Fruit fly (Drosophila melanogaster) whole organism, embryonic: ENCODE data around the gene how.

Experiments
- Bdp1 ChIP-seq: fragments of 200-800 bp; sonication (Bioruptor generic); optimal IDR thresholded peaks from 3 replicates; lab custom pipeline; 2016; ENCODE audit warnings: missing biosample characterization, missing genetic modification characterization
- CG10321 ChIP-seq: fragments of 200-800 bp; sonication (Bioruptor generic); IDR thresholded peaks from 2 replicates; pipeline ENCODE4 v1.3.6; 2022; ENCODE audit warnings: missing biosample characterization, missing genetic modification characterization
- CG10979 ChIP-seq: fragments of 200-800 bp; sonication (Bioruptor generic); optimal IDR thresholded peaks from 2 replicates; lab custom pipeline; 2018; ENCODE audit warnings: missing biosample characterization, mild to moderate bottlenecking, missing genetic modification characterization, moderate library complexity
- CG11695 ChIP-seq: fragments of 200-800 bp; sonication (Bioruptor generic); IDR thresholded peaks from 3 replicates; pipeline ENCODE4 v1.3.6; 2022; ENCODE audit warnings: missing biosample characterization, missing genetic modification characterization
- CG12104 ChIP-seq: fragments of 200-800 bp; sonication (Bioruptor generic); optimal IDR thresholded peaks from 3 replicates; lab custom pipeline; 2016; ENCODE audit warnings: missing biosample characterization, missing genetic modification characterization
- CG14050 ChIP-seq: fragments of 200-800 bp; sonication (Bioruptor generic); IDR thresholded peaks from 3 replicates; pipeline ENCODE4 v1.3.6; 2022; ENCODE audit warnings: missing biosample characterization, missing genetic modification characterization
- CG15269 ChIP-seq: fragments of 200-800 bp; sonication (Bioruptor generic); optimal IDR thresholded peaks from 2 replicates; lab custom pipeline; 2018; ENCODE audit warnings: missing biosample characterization, mild to moderate bottlenecking, missing genetic modification characterization, moderate library complexity
- CG1529 ChIP-seq: fragments of 200-800 bp; sonication (Bioruptor generic); optimal IDR thresholded peaks from 3 replicates; lab custom pipeline; 2018; ENCODE audit warnings: missing biosample characterization, missing genetic modification characterization
- CG1792 ChIP-seq: fragments of 200-800 bp; sonication (Bioruptor generic); optimal IDR thresholded peaks from 2 replicates; lab custom pipeline; 2016; ENCODE audit warnings: missing biosample characterization, missing genetic modification characterization
- CG18476 ChIP-seq: fragments of 200-800 bp; sonication (Bioruptor generic); optimal IDR thresholded peaks from 2 replicates; lab custom pipeline; 2016; ENCODE audit warnings: missing biosample characterization, mild to moderate bottlenecking, missing genetic modification characterization
- CG31441 ChIP-seq: fragments of 200-800 bp; sonication (Bioruptor generic); IDR thresholded peaks from 2 replicates; pipeline ENCODE4 v1.3.6; 2022; ENCODE audit warnings: missing biosample characterization, missing genetic modification characterization
- CG4360 ChIP-seq: fragments of 200-800 bp; sonication (Bioruptor generic); IDR thresholded peaks from 2 replicates; pipeline ENCODE4 v1.3.6; 2022; ENCODE audit warnings: missing biosample characterization, missing genetic modification characterization
- CG7963 ChIP-seq: fragments of 200-800 bp; sonication (Bioruptor generic); IDR thresholded peaks from 3 replicates; pipeline ENCODE4 v1.3.6; 2022; ENCODE audit warnings: missing biosample characterization, missing genetic modification characterization; ENCODE audit not compliant: partially characterized antibody
- CG8281 ChIP-seq: fragments of 200-800 bp; sonication (Bioruptor generic); optimal IDR thresholded peaks from 2 replicates; lab custom pipeline; 2018; ENCODE audit warnings: missing biosample characterization, mild to moderate bottlenecking, missing genetic modification characterization, moderate library complexity
- CG8388 ChIP-seq: fragments of 200-800 bp; sonication (Bioruptor generic); optimal IDR thresholded peaks from 2 replicates; lab custom pipeline; 2019; ENCODE audit warnings: missing biosample characterization, mild to moderate bottlenecking, missing genetic modification characterization, moderate library complexity
- CG8924 ChIP-seq: fragments of 200-800 bp; optimal IDR thresholded peaks from 3 replicates; lab custom pipeline; 2019; ENCODE audit warnings: missing biosample characterization, mild to moderate bottlenecking, missing genetic modification characterization, moderate library complexity
- Doc2 ChIP-seq: fragments of 200-800 bp; sonication (Bioruptor generic); IDR thresholded peaks from 2 replicates; pipeline ENCODE4 v1.3.6; 2022; ENCODE audit warnings: missing biosample characterization, missing genetic modification characterization
- Doc3 ChIP-seq: fragments of 200-800 bp; sonication (Bioruptor generic); IDR thresholded peaks from 3 replicates; pipeline ENCODE4 v1.3.6; 2022; ENCODE audit warnings: missing biosample characterization, missing genetic modification characterization; ENCODE audit not compliant: partially characterized antibody
- Drgx ChIP-seq: fragments of 200-800 bp; sonication (Bioruptor generic); IDR thresholded peaks from 2 replicates; pipeline ENCODE4 v1.3.6; 2022; ENCODE audit warnings: missing biosample characterization, missing genetic modification characterization
- Hey ChIP-seq: fragments of 200-800 bp; sonication (Bioruptor generic); optimal IDR thresholded peaks from 3 replicates; lab custom pipeline; 2018; ENCODE audit warnings: missing biosample characterization, mild to moderate bottlenecking, missing genetic modification characterization
- Meics ChIP-seq: fragments of 200-800 bp; sonication (Bioruptor generic); optimal IDR thresholded peaks from 2 replicates; lab custom pipeline; 2017; ENCODE audit warnings: missing biosample characterization, mild to moderate bottlenecking, missing genetic modification characterization
- Myb ChIP-seq: fragments of 200-800 bp; sonication (Bioruptor generic); optimal IDR thresholded peaks from 2 replicates; lab custom pipeline; 2016; ENCODE audit warnings: missing biosample characterization, missing genetic modification characterization
- NC2β ChIP-seq: fragments of 200-800 bp; sonication (Bioruptor generic); optimal IDR thresholded peaks from 2 replicates; lab custom pipeline; 2016; ENCODE audit warnings: missing biosample characterization, missing genetic modification characterization
- NK7.1 ChIP-seq: fragments of 200-800 bp; sonication (Bioruptor generic); optimal IDR thresholded peaks from 3 replicates; lab custom pipeline; 2016; ENCODE audit warnings: missing biosample characterization, missing genetic modification characterization
- Nf-YA ChIP-seq: fragments of 200-800 bp; sonication (Bioruptor generic); IDR thresholded peaks from 2 replicates; pipeline ENCODE4 v1.3.6; 2022; ENCODE audit warnings: missing biosample characterization, missing genetic modification characterization
- Rfx ChIP-seq: fragments of 200-800 bp; sonication (Bioruptor generic); IDR thresholded peaks from 2 replicates; pipeline ENCODE4 v1.3.6; 2022; ENCODE audit warnings: missing biosample characterization, missing genetic modification characterization
- Sin3A ChIP-seq: fragments of >200 bp; optimal IDR thresholded peaks from 2 replicates; lab custom pipeline; 2018
- Sry-δ ChIP-seq: fragments of 200-800 bp; sonication (Bioruptor generic); optimal IDR thresholded peaks from 2 replicates; lab custom pipeline; 2016; ENCODE audit warnings: missing biosample characterization, missing genetic modification characterization
- YL-1 ChIP-seq: fragments of 200-800 bp; sonication (Bioruptor generic); optimal IDR thresholded peaks from 3 replicates; lab custom pipeline; 2017; ENCODE audit warnings: missing biosample characterization, mild to moderate bottlenecking, missing genetic modification characterization
- ase ChIP-seq: fragments of 200-800 bp; sonication (Bioruptor generic); IDR thresholded peaks from 3 replicates; pipeline ENCODE4 v1.3.6; 2022; ENCODE audit warnings: missing biosample characterization, missing genetic modification characterization
- cas ChIP-seq: fragments of 200-800 bp; sonication (Bioruptor generic); IDR thresholded peaks from 2 replicates; pipeline ENCODE4 v1.3.6; 2022; ENCODE audit warnings: missing biosample characterization, missing genetic modification characterization
- chn ChIP-seq: fragments of 200-800 bp; sonication (Bioruptor generic); optimal IDR thresholded peaks from 2 replicates; lab custom pipeline; 2016; ENCODE audit warnings: missing biosample characterization, missing genetic modification characterization
- dm ChIP-seq: fragments of 200-800 bp; sonication (Bioruptor generic); optimal IDR thresholded peaks from 3 replicates; lab custom pipeline; 2016; ENCODE audit warnings: missing biosample characterization, missing genetic modification characterization
- fd64A ChIP-seq: fragments of 200-800 bp; sonication (Bioruptor generic); optimal IDR thresholded peaks from 3 replicates; lab custom pipeline; 2018; ENCODE audit warnings: missing biosample characterization, mild to moderate bottlenecking, missing genetic modification characterization
- fru ChIP-seq: fragments of >200 bp; optimal IDR thresholded peaks from 2 replicates; lab custom pipeline; 2017
- grau ChIP-seq: fragments of 200-800 bp; optimal IDR thresholded peaks from 3 replicates; lab custom pipeline; 2019; ENCODE audit warnings: missing biosample characterization, mild to moderate bottlenecking, missing genetic modification characterization, moderate library complexity
- gt ChIP-seq: fragments of 200-800 bp; sonication (Bioruptor generic); IDR thresholded peaks from 2 replicates; pipeline ENCODE4 v1.3.6; 2022; ENCODE audit warnings: missing biosample characterization, missing genetic modification characterization
- hth ChIP-seq: fragments of >200 bp; optimal IDR thresholded peaks from 2 replicates; lab custom pipeline; 2017; ENCODE audit warnings: inconsistent platforms
- jigr1 ChIP-seq: fragments of 200-800 bp; sonication (Bioruptor generic); IDR thresholded peaks from 3 replicates; pipeline ENCODE4 v1.3.6; 2022; ENCODE audit warnings: missing biosample characterization, missing genetic modification characterization
- kay ChIP-seq: fragments of 200-800 bp; sonication (Bioruptor generic); optimal IDR thresholded peaks from 2 replicates; lab custom pipeline; 2016; ENCODE audit warnings: missing biosample characterization, missing genetic modification characterization
- kni ChIP-seq: fragments of 200-800 bp; sonication (Bioruptor generic); optimal IDR thresholded peaks from 3 replicates; lab custom pipeline; 2017; ENCODE audit warnings: mild to moderate bottlenecking, missing biosample characterization, missing genetic modification reagents, missing genetic modification characterization
- prd ChIP-seq, 3 experiments: fragments of >200 bp in 2 of 3; fragments of 200-800 bp in 1 of 3; sonication (Bioruptor generic) in 1 of 3; optimal IDR thresholded peaks in 2 of 3; IDR thresholded peaks in 1 of 3; 2 replicates in 2 of 3; 3 replicates in 1 of 3; pipeline versions ENCODE4 v1.3.6 to Lab custom; 2017 to 2022; ENCODE audit warnings: missing biosample characterization in 1 of 3, missing genetic modification characterization in 1 of 3
- pros ChIP-seq: fragments of 200-800 bp; sonication (Bioruptor generic); optimal IDR thresholded peaks from 3 replicates; lab custom pipeline; 2019; ENCODE audit warnings: missing biosample characterization, mild to moderate bottlenecking, missing genetic modification characterization, moderate library complexity
- repo ChIP-seq: fragments of 200-800 bp; sonication (Bioruptor generic); optimal IDR thresholded peaks from 2 replicates; lab custom pipeline; 2016; ENCODE audit warnings: missing biosample characterization, missing genetic modification characterization
- sc ChIP-seq, 3 experiments: fragments of >200 bp in 2 of 3; fragments of 200-800 bp in 1 of 3; sonication (Bioruptor generic) in 1 of 3; optimal IDR thresholded peaks; 2 replicates in 2 of 3; 3 replicates in 1 of 3; lab custom pipeline; 2017; ENCODE audit warnings: mild to moderate bottlenecking in 1 of 3, missing biosample characterization in 1 of 3, missing genetic modification characterization in 1 of 3, missing genetic modification reagents in 1 of 3
- schlank ChIP-seq: fragments of 200-800 bp; sonication (Bioruptor generic); optimal IDR thresholded peaks from 2 replicates; lab custom pipeline; 2018; ENCODE audit warnings: missing biosample characterization, mild to moderate bottlenecking, missing genetic modification characterization
- sima ChIP-seq: fragments of 200-800 bp; sonication (Bioruptor generic); optimal IDR thresholded peaks from 2 replicates; lab custom pipeline; 2016; ENCODE audit warnings: missing biosample characterization, missing genetic modification characterization
- sna ChIP-seq: fragments of 200-800 bp; sonication (Bioruptor generic); IDR thresholded peaks from 2 replicates; pipeline ENCODE4 v1.3.6; 2022; ENCODE audit warnings: missing biosample characterization, missing genetic modification characterization; ENCODE audit not compliant: partially characterized antibody
- trem ChIP-seq: fragments of 200-800 bp; optimal IDR thresholded peaks from 3 replicates; lab custom pipeline; 2019; ENCODE audit warnings: missing biosample characterization, mild to moderate bottlenecking, missing genetic modification characterization, moderate library complexity
- wdn ChIP-seq: fragments of 200-800 bp; sonication (Bioruptor generic); IDR thresholded peaks from 2 replicates; pipeline ENCODE4 v1.3.6; 2022; ENCODE audit warnings: missing biosample characterization, missing genetic modification characterization
- wek ChIP-seq: fragments of 200-800 bp; sonication (Bioruptor generic); optimal IDR thresholded peaks from 3 replicates; lab custom pipeline; 2018; ENCODE audit warnings: missing biosample characterization, mild to moderate bottlenecking, missing genetic modification characterization, moderate library complexity

The how gene

DNA sequence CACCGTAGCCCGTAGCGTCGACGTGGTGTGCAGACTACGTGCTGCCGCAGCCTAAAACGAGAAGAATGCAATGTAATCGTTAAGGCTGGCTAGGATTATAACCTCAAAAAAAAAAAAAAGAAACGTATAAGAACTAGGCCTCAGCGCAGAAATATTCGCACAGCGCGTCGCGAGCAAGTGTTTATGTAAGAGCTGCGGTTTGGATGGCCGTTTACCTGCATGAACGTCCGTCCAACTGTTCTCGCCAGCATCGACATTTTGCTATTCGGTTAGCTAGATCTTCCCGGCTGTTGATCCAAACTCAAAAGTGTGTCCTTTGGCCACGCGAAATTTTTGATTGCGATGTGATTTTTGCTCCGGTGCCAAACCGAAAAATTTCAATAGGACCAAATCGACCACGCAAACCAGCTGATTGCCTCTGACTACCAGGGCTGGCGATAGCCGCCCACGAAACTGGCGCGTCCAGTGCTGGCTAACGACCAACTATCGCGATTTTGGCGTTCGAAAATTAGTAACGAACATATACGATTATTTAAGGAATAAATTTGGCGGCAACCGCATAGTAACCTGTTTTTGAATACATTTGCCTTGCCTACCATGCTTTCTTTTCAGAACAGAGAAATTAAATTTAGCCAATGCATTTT, 23.1 kb upstream of the how start, which contains the start of gene Idh3b (continued):
- TF ChIP-seq repo (GFP tag; lab: Kevin White, UChicago), result no peak
- TF ChIP-seq Sry-δ (GFP tag; lab: Kevin White, UChicago), result peak; percentile 87
- TF ChIP-seq prd (optimal IDR thresholded peaks at IDR 0.05; lab: Kevin White, UChicago), result no peak
- no peak for TF ChIP-seq prd (GFP tag; IDR thresholded peaks at IDR 0.05; lab: Robert Waterston, UW)
- TF ChIP-seq wdn (GFP tag; lab: Robert Waterston, UW), result no peak
- TF ChIP-seq dm (GFP tag; lab: Kevin White, UChicago), result peak; percentile 65
- TF ChIP-seq CG31441 (GFP tag; lab: Robert Waterston, UW), result no peak
- TF ChIP-seq YL-1 (GFP tag; lab: Kevin White, UChicago), result peak; percentile 94
- TF ChIP-seq CG1529, result no peak
- no peak for TF ChIP-seq gt (GFP tag; lab: Robert Waterston, UW)
- TF ChIP-seq fd64A, result no peak
- TF ChIP-seq Myb (GFP tag; lab: Kevin White, UChicago), result peak; percentile 88
- TF ChIP-seq CG18476, result peak; percentile 27
- no peak; the same call in 2 of the 3 replicates for TF ChIP-seq jigr1
- peak; percentile 74 for TF ChIP-seq chn
- no peak for TF ChIP-seq CG8388 (GFP tag; lab: Kevin White, UChicago)
- TF ChIP-seq fru (lab: Kevin White, UChicago), result no peak
- peak; percentile 49 for TF ChIP-seq kni (GFP tag; lab: Kevin White, UChicago)
- no peak for TF ChIP-seq grau (tag; lab: Kevin White, UChicago)
- peak; percentile 36; the same call in 1 of the 3 replicates for TF ChIP-seq CG11695
- TF ChIP-seq Nf-YA (GFP tag; lab: Robert Waterston, UW), result 0 out of 2 replicates have a peak, but pooled peaks have one; percentile 22
- peak; percentile 20 for TF ChIP-seq kay (GFP tag; lab: Kevin White, UChicago)
- TF ChIP-seq wek (GFP tag; lab: Kevin White, UChicago), result no peak
- peak; percentile 74 for TF ChIP-seq trem (tag; lab: Kevin White, UChicago)
- TF ChIP-seq schlank (tag; lab: Kevin White, UChicago), result peak; percentile 24
- no peak for TF ChIP-seq sima (GFP tag; lab: Kevin White, UChicago)
- TF ChIP-seq Bdp1 (GFP tag; lab: Kevin White, UChicago), result peak; percentile 54
- no peak for TF ChIP-seq CG4360 (GFP tag; lab: Robert Waterston, UW)
- peak; percentile 95 for TF ChIP-seq sna
- peak; percentile 39 for TF ChIP-seq NK7.1 (GFP tag; lab: Kevin White, UChicago)
- TF ChIP-seq pros, result no peak
- TF ChIP-seq hth (lab: Kevin White, UChicago), result no peak
- no peak for TF ChIP-seq CG15269 (tag; lab: Kevin White, UChicago)
- no peak for TF ChIP-seq NC2β (GFP tag; lab: Kevin White, UChicago)
- TF ChIP-seq Sin3A (lab: Kevin White, UChicago), result peak; percentile 45
- TF ChIP-seq Meics (GFP tag; lab: Kevin White, UChicago), result peak; percentile 100
- no peak for TF ChIP-seq Hey (tag; lab: Kevin White, UChicago)
- TF ChIP-seq cas, result no peak
- TF ChIP-seq CG10321 (GFP tag; lab: Robert Waterston, UW), result no peak
- peak; percentile 95 for TF ChIP-seq CG7963 (GFP tag; lab: Robert Waterston, UW)
- peak; percentile 48; the same call in 2 of the 3 replicates for TF ChIP-seq CG14050
- no peak for TF ChIP-seq CG8924 (tag; lab: Kevin White, UChicago)
- TF ChIP-seq Doc3 (GFP tag; lab: Robert Waterston, UW), result peak; percentile 94
- TF ChIP-seq Rfx, result no peak
- no peak for TF ChIP-seq CG10979
- TF ChIP-seq Drgx (GFP tag; lab: Robert Waterston, UW), result no peak
- no peak for TF ChIP-seq ase
- TF ChIP-seq Doc2 (GFP tag; lab: Robert Waterston, UW), result peak; percentile 28; the same call in 1 of the 2 replicates
- TF ChIP-seq sc (optimal IDR thresholded peaks at IDR 0.05; lab: Kevin White, UChicago), result no peak
- no peak for TF ChIP-seq sc (GFP tag; optimal IDR thresholded peaks at IDR 0.05; lab: Kevin White, UChicago)
- peak; percentile 8 for TF ChIP-seq CG12104 (GFP tag; lab: Kevin White, UChicago)
- peak; percentile 51 for TF ChIP-seq CG1792 (GFP tag; lab: Kevin White, UChicago)
- no peak for TF ChIP-seq CG8281 (tag; lab: Kevin White, UChicago)
